Worm (Caenorhabditis elegans) whole organism, early embryonic: Measurements from ENCODE around the gene T05B4.13.

Experiments
- B0310.2 ChIP-seq: sonication (generic microtip); optimal IDR thresholded peaks from 2 replicates; lab custom pipeline; 2016; ENCODE audit warnings: mild to moderate bottlenecking, missing genetic modification characterization, missing compliant biosample characterization
- F13C5.2 ChIP-seq: sonication (generic microtip); optimal IDR thresholded peaks from 2 replicates; lab custom pipeline; 2017; ENCODE audit warnings: mild to moderate bottlenecking, missing genetic modification characterization, inconsistent platforms, missing compliant biosample characterization
- aly-1 ChIP-seq: sonication (generic microtip); optimal IDR thresholded peaks from 2 replicates; lab custom pipeline; 2016; ENCODE audit warnings: missing genetic modification characterization, missing compliant biosample characterization
- ama-1 ChIP-seq: fragments of 150-350 bp; optimal IDR thresholded peaks from 2 replicates; lab custom pipeline; 2014
- ceh-13 ChIP-seq: fragments of 200-800 bp; sonication (Bioruptor generic); optimal IDR thresholded peaks from 2 replicates; lab custom pipeline; 2018; ENCODE audit warnings: mild to moderate bottlenecking, missing genetic modification characterization, missing compliant biosample characterization
- ceh-36 ChIP-seq: sonication (generic microtip); optimal IDR thresholded peaks from 2 replicates; lab custom pipeline; 2016; ENCODE audit warnings: missing genetic modification characterization, inconsistent platforms, missing compliant biosample characterization
- ets-7 ChIP-seq: sonication (generic microtip); optimal IDR thresholded peaks from 2 replicates; lab custom pipeline; 2016; ENCODE audit warnings: missing genotype, missing genetic modification characterization, missing compliant biosample characterization
- flt-1 ChIP-seq: fragments of 200-800 bp; sonication (Bioruptor generic); IDR thresholded peaks from 2 replicates; pipeline ENCODE4 v1.3.6; 2022; ENCODE audit warnings: missing genetic modification characterization, missing compliant biosample characterization
- hmbx-1 ChIP-seq: sonication (generic microtip); optimal IDR thresholded peaks from 2 replicates; lab custom pipeline; 2016; ENCODE audit warnings: mild to moderate bottlenecking, missing genetic modification characterization, missing compliant biosample characterization
- hmg-4 ChIP-seq: fragments of 200-800 bp; sonication (Bioruptor generic); optimal IDR thresholded peaks from 2 replicates; lab custom pipeline; 2018; ENCODE audit warnings: mild to moderate bottlenecking, missing genetic modification characterization, missing compliant biosample characterization
- hnd-1 ChIP-seq: sonication (generic microtip); optimal IDR thresholded peaks from 2 replicates; lab custom pipeline; 2016; ENCODE audit warnings: missing genetic modification characterization, missing compliant biosample characterization
- pes-1 ChIP-seq: fragments of 200-800 bp; sonication (Bioruptor generic); IDR thresholded peaks from 2 replicates; pipeline ENCODE4 v1.3.6; 2022; ENCODE audit warnings: missing genetic modification reagents, missing genetic modification characterization, missing compliant biosample characterization
- scrt-1 ChIP-seq: fragments of 200-800 bp; sonication (Bioruptor generic); IDR thresholded peaks from 2 replicates; pipeline ENCODE4 v1.3.6; 2022; ENCODE audit warnings: missing genetic modification characterization, missing compliant biosample characterization
- sea-1 ChIP-seq: fragments of 200-800 bp; sonication (Bioruptor generic); conservative IDR thresholded peaks from 2 replicates; pipeline ENCODE4 v1.3.6; 2022; ENCODE audit warnings: missing genetic modification characterization, missing compliant biosample characterization
- tbx-11 ChIP-seq: fragments of 200-800 bp; sonication (Bioruptor generic); IDR thresholded peaks from 2 replicates; pipeline ENCODE4 v1.3.6; 2022; ENCODE audit warnings: missing genetic modification characterization, missing compliant biosample characterization
- tbx-37 ChIP-seq: fragments of 200-800 bp; sonication (Bioruptor generic); conservative IDR thresholded peaks from 2 replicates; pipeline ENCODE4 v1.3.6; 2022; ENCODE audit warnings: missing genetic modification reagents, missing genetic modification characterization, missing compliant biosample characterization
- tra-4 ChIP-seq: sonication (generic microtip); optimal IDR thresholded peaks from 2 replicates; lab custom pipeline; 2017; ENCODE audit warnings: missing genetic modification characterization, missing compliant biosample characterization

The T05B4.13 gene

ce11 chrV:4162922-4163321 lies 35.6 kb upstream of the T05B4.13 start, which contains the start of gene Y45G5AM.4:
Gene Y45G5AM.4, plus strand, starts transcription at chrV:4163222.
- TF ChIP-seq hnd-1 (tag; lab: Kevin White, UChicago) (no peak), tra-4 (tag; lab: Kevin White, UChicago) (no peak), ets-7 (tag; lab: Kevin White, UChicago) (no peak), F13C5.2 (tag; lab: Kevin White, UChicago) (no peak), aly-1 (tag; lab: Kevin White, UChicago) (no peak), tbx-11 (GFP tag; lab: Robert Waterston, UW) (no peak), scrt-1 (GFP tag; lab: Robert Waterston, UW) (no peak), hmbx-1 (tag; lab: Kevin White, UChicago) (no peak), ceh-36 (tag; lab: Kevin White, UChicago) (no peak), ceh-13 (GFP tag; lab: Kevin White, UChicago) (no peak), B0310.2 (tag; lab: Kevin White, UChicago) (no peak), ama-1 (lab: Kevin White, UChicago) (no peak)

- no peak for TF ChIP-seq hnd-1 (tag; lab: Kevin White, UChicago)
- TF ChIP-seq ama-1 (lab: Kevin White, UChicago) = no peak
- TF ChIP-seq B0310.2 (tag; lab: Kevin White, UChicago) = no peak
- TF ChIP-seq hmg-4 (GFP tag; lab: Kevin White, UChicago) = no peak
- TF ChIP-seq ceh-36 (tag; lab: Kevin White, UChicago) = no peak
These were observed 32.8 kb upstream of the T05B4.13 start, which contains the start of gene Y45G5AM.5 for ce11 chrV:4160086-4160485. Gene Y45G5AM.5, plus strand, starts transcription at chrV:4160386.

ce11 chrV:4157291-4157690 lies 30.0 kb upstream of the T05B4.13 start:
- TF ChIP-seq pes-1 (GFP tag; lab: Robert Waterston, UW) (no peak), hmg-4 (GFP tag; lab: Kevin White, UChicago) (no peak), ets-7 (tag; lab: Kevin White, UChicago) (no peak), sea-1 (no peak), tbx-37 (GFP tag; lab: Robert Waterston, UW) (no peak), scrt-1 (GFP tag; lab: Robert Waterston, UW) (no peak), ceh-36 (tag; lab: Kevin White, UChicago) (no peak), ceh-13 (GFP tag; lab: Kevin White, UChicago) (no peak), hnd-1 (tag; lab: Kevin White, UChicago) (no peak), B0310.2 (tag; lab: Kevin White, UChicago) (no peak), aly-1 (tag; lab: Kevin White, UChicago) (no peak)

ce11 chrV:4152200-4152599 lies 24.9 kb upstream of the T05B4.13 start, which contains the start of gene Y45G5AM.6:
Gene Y45G5AM.6, minus strand, starts transcription at chrV:4152300.
- TF ChIP-seq ama-1 (lab: Kevin White, UChicago) (no peak), B0310.2 (tag; lab: Kevin White, UChicago) (no peak), flt-1 (no peak), scrt-1 (GFP tag; lab: Robert Waterston, UW) (no peak), tbx-11 (GFP tag; lab: Robert Waterston, UW) (no peak), ceh-36 (tag; lab: Kevin White, UChicago) (no peak), hmbx-1 (tag; lab: Kevin White, UChicago) (no peak), hmg-4 (GFP tag; lab: Kevin White, UChicago) (no peak), tbx-37 (GFP tag; lab: Robert Waterston, UW) (no peak), hnd-1 (tag; lab: Kevin White, UChicago) (no peak), tra-4 (tag; lab: Kevin White, UChicago) (no peak), aly-1 (tag; lab: Kevin White, UChicago) (no peak), sea-1 (no peak), F13C5.2 (tag; lab: Kevin White, UChicago) (no peak), pes-1 (GFP tag; lab: Robert Waterston, UW) (no peak), ceh-13 (GFP tag; lab: Kevin White, UChicago) (no peak), ets-7 (tag; lab: Kevin White, UChicago) (no peak)

- TF ChIP-seq hmbx-1 (tag; lab: Kevin White, UChicago) = no peak
- no peak for TF ChIP-seq ama-1 (lab: Kevin White, UChicago)
- no peak for TF ChIP-seq ceh-36 (tag; lab: Kevin White, UChicago)
- TF ChIP-seq sea-1 = no peak
- TF ChIP-seq flt-1 = no peak
- TF ChIP-seq ets-7 (tag; lab: Kevin White, UChicago) = no peak
- no peak for TF ChIP-seq scrt-1 (GFP tag; lab: Robert Waterston, UW)
- no peak for TF ChIP-seq ceh-13 (GFP tag; lab: Kevin White, UChicago)
- no peak for TF ChIP-seq hnd-1 (tag; lab: Kevin White, UChicago)
- TF ChIP-seq B0310.2 (tag; lab: Kevin White, UChicago) = no peak
- no peak for TF ChIP-seq tbx-11 (GFP tag; lab: Robert Waterston, UW)
- TF ChIP-seq hmg-4 (GFP tag; lab: Kevin White, UChicago) = no peak
- TF ChIP-seq tra-4 (tag; lab: Kevin White, UChicago) = no peak
- TF ChIP-seq pes-1 (GFP tag; lab: Robert Waterston, UW) = no peak; the same call in 1 of the 2 replicates
- no peak for TF ChIP-seq F13C5.2 (tag; lab: Kevin White, UChicago)
- TF ChIP-seq aly-1 (tag; lab: Kevin White, UChicago) = no peak
- TF ChIP-seq tbx-37 (GFP tag; lab: Robert Waterston, UW) = no peak
These were observed 24.1 kb upstream of the T05B4.13 start for ce11 chrV:4151400-4151799.

ce11 chrV:4144205-4144604 lies 16.9 kb upstream of the T05B4.13 start, which contains the start of gene Y45G5AL.1:
Gene Y45G5AL.1, plus strand, starts transcription at chrV:4144505.
- no peak for TF ChIP-seq flt-1

- no peak for TF ChIP-seq ceh-36 (tag; lab: Kevin White, UChicago)
- no peak for TF ChIP-seq tbx-11 (GFP tag; lab: Robert Waterston, UW)
These were observed 15.7 kb upstream of the T05B4.13 start for ce11 chrV:4143034-4143433.
